Fruit fly (Drosophila melanogaster) whole organism, pupa: ENCODE data around the gene Best3.

Source experiments
- CG10348 ChIP-seq: fragments of 200-800 bp; sonication (Bioruptor generic); IDR thresholded peaks from 2 replicates; pipeline ENCODE4 v1.3.6; 2022; ENCODE audit warnings: missing biosample characterization, missing genetic modification characterization
- CG12605 ChIP-seq: fragments of 200-800 bp; sonication (Bioruptor generic); IDR thresholded peaks from 2 replicates; pipeline ENCODE4 v1.3.6; 2022; ENCODE audit warnings: missing biosample characterization, missing genetic modification characterization
- CG13204 ChIP-seq: fragments of 200-800 bp; sonication (Bioruptor generic); optimal IDR thresholded peaks from 2 replicates; lab custom pipeline; 2018; ENCODE audit warnings: missing biosample characterization, mild to moderate bottlenecking, missing genetic modification characterization, moderate library complexity
- CG14655 ChIP-seq: fragments of 200-800 bp; sonication (Bioruptor generic); optimal IDR thresholded peaks from 3 replicates; lab custom pipeline; 2017; ENCODE audit warnings: mild to moderate bottlenecking, missing biosample characterization, missing genetic modification reagents, missing genetic modification characterization
- CG15710 ChIP-seq: fragments of 200-800 bp; sonication (Bioruptor generic); optimal IDR thresholded peaks from 2 replicates; lab custom pipeline; 2018; ENCODE audit warnings: missing biosample characterization, mild to moderate bottlenecking, missing genetic modification characterization, moderate library complexity
- CG17806 ChIP-seq: fragments of 200-800 bp; sonication (Bioruptor generic); optimal IDR thresholded peaks from 2 replicates; lab custom pipeline; 2018; ENCODE audit warnings: missing biosample characterization, mild to moderate bottlenecking, missing genetic modification characterization, moderate library complexity
- CG32121 ChIP-seq: fragments of 200-800 bp; sonication (Bioruptor generic); IDR thresholded peaks from 2 replicates; pipeline ENCODE4 v1.3.6; 2022; ENCODE audit warnings: missing biosample characterization, missing genetic modification characterization
- CG34367 ChIP-seq: fragments of 200-800 bp; sonication (Bioruptor generic); optimal IDR thresholded peaks from 2 replicates; lab custom pipeline; 2018; ENCODE audit warnings: missing biosample characterization, mild to moderate bottlenecking, missing genetic modification characterization
- CG4496 ChIP-seq: fragments of 200-800 bp; sonication (Bioruptor generic); IDR thresholded peaks from 3 replicates; pipeline ENCODE4 v1.3.6; 2022; ENCODE audit warnings: missing biosample characterization, missing genetic modification characterization
- CG8159 ChIP-seq: fragments of 200-800 bp; sonication (Bioruptor generic); optimal IDR thresholded peaks from 3 replicates; lab custom pipeline; 2018; ENCODE audit warnings: missing biosample characterization, mild to moderate bottlenecking, missing genetic modification characterization, moderate library complexity
- CG8301 ChIP-seq: fragments of 200-800 bp; sonication (Bioruptor generic); optimal IDR thresholded peaks from 2 replicates; lab custom pipeline; 2018; ENCODE audit warnings: missing biosample characterization, mild to moderate bottlenecking, missing genetic modification characterization
- CG9948 ChIP-seq: fragments of 200-800 bp; sonication (Bioruptor generic); optimal IDR thresholded peaks from 2 replicates; lab custom pipeline; 2018; ENCODE audit warnings: missing biosample characterization, mild to moderate bottlenecking, missing genetic modification characterization, moderate library complexity
- D1 ChIP-seq: fragments of 200-800 bp; sonication (Bioruptor generic); optimal IDR thresholded peaks from 2 replicates; lab custom pipeline; 2018; ENCODE audit warnings: missing biosample characterization, mild to moderate bottlenecking, missing genetic modification characterization, moderate library complexity
- EcR ChIP-seq: fragments of 200-800 bp; sonication (Bioruptor generic); optimal IDR thresholded peaks from 3 replicates; lab custom pipeline; 2019; ENCODE audit warnings: missing biosample characterization, missing genetic modification characterization, mild to moderate bottlenecking, moderate library complexity, missing genetic modification reagents
- Ets98B ChIP-seq: fragments of 200-800 bp; sonication (Bioruptor generic); IDR thresholded peaks from 2 replicates; pipeline ENCODE4 v1.3.6; 2022; ENCODE audit warnings: missing biosample characterization, missing genetic modification characterization
- Pif1A ChIP-seq: fragments of 200-800 bp; sonication (Bioruptor generic); optimal IDR thresholded peaks from 3 replicates; lab custom pipeline; 2016; ENCODE audit warnings: missing biosample characterization, missing genetic modification characterization
- Pif1B ChIP-seq: fragments of 200-800 bp; sonication (Bioruptor generic); optimal IDR thresholded peaks from 3 replicates; lab custom pipeline; 2016; ENCODE audit warnings: missing biosample characterization, missing genetic modification characterization
- Snoo ChIP-seq: fragments of 200-800 bp; sonication (Bioruptor generic); optimal IDR thresholded peaks from 3 replicates; lab custom pipeline; 2017; ENCODE audit warnings: missing biosample characterization, mild to moderate bottlenecking, missing genetic modification characterization, inconsistent platforms
- fd96Ca ChIP-seq: fragments of 200-800 bp; sonication (Bioruptor generic); IDR thresholded peaks from 3 replicates; pipeline ENCODE4 v1.3.6; 2022; ENCODE audit warnings: missing biosample characterization, missing genetic modification characterization
- gl ChIP-seq: fragments of 200-800 bp; sonication (Bioruptor generic); optimal IDR thresholded peaks from 2 replicates; lab custom pipeline; 2018; ENCODE audit warnings: missing biosample characterization, mild to moderate bottlenecking, missing genetic modification characterization
- rn ChIP-seq: fragments of 200-800 bp; sonication (Bioruptor generic); IDR thresholded peaks from 2 replicates; pipeline ENCODE4 v1.3.6; 2022; ENCODE audit warnings: missing biosample characterization, missing genetic modification characterization

Gene Best3

DNA sequence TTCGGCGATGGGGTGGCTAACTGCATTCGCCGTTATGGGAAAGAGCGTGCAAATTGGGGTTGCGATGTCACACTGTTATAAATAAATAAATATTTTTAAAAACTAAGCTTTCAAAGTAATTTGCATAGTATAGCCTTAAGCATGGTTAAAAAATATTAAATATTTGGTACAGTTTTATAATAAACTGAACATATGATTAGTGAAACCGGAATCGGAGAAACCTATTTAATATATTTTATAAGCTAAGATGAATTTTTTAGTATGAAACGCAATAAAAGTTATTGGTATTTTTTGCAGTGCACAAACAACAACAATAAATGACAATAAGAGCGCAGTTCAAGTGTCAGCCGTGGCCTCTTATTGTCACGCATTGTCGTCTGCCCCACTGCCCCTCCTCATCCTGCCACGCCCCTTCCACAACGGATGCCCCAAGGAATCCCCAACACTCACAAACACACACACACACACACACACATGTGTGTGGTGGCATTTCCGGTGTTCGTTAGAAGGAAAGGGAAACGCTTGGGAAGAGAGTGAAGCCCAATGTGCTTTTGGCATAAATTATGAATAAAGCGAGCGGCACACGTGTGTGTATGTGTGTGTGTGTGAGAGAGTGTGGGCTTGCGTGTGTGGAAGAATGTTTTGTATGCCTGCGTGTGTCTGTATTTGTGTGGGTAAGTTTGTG, 27.0 kb downstream of the Best3 start:
- TF ChIP-seq CG8159 (tag; lab: Kevin White, UChicago) (peak; percentile 50), CG12605 (GFP tag; lab: Robert Waterston, UW) (no peak), EcR (GFP tag; lab: Kevin White, UChicago) (no peak), CG15710 (no peak), CG17806 (peak; percentile 2), Pif1B (GFP tag; lab: Kevin White, UChicago) (no peak)

DNA sequence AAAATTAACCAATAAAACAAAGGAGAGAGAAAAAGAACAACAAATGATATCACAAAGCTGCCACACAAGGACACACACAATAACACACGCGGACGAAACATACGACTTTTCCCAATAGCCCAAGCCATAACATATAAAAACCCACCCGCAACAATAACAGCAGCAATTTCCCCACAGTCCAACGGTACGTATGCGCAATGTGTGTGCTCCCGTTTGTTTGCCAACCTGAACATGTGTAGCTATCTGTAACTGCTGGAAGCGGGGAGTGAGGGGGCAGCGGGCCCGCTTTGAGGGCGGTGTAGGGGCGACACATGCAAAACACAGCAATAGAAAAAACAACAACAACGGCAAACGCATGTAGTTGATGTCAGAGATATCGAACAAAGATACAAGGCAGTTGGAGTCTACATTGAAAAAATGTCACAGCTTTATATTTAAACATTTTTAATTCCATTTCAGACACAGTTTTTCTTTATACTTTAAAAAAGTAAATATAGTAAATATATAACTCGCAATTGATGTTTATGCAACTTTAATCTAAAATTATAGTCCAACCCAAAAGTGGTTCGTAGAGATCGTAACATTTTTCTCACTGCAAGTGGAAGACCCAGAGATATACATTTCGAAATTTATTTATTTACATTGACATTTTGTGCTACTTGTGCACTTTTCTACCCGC, 33.7 kb downstream of the Best3 start:
- no peak for TF ChIP-seq CG4496 (GFP tag; lab: Robert Waterston, UW)
- no peak for TF ChIP-seq gl
- no peak for TF ChIP-seq CG8301
- TF ChIP-seq CG14655 (GFP tag; lab: Kevin White, UChicago) = no peak
- no peak for TF ChIP-seq CG34367 (tag; lab: Kevin White, UChicago)
- TF ChIP-seq EcR (GFP tag; lab: Kevin White, UChicago) = no peak
- no peak for TF ChIP-seq Ets98B (GFP tag; lab: Robert Waterston, UW)
- TF ChIP-seq CG13204 (GFP tag; lab: Kevin White, UChicago) = no peak
- no peak for TF ChIP-seq Pif1B (GFP tag; lab: Kevin White, UChicago)
- no peak for TF ChIP-seq CG17806
- no peak for TF ChIP-seq Snoo (tag; lab: Kevin White, UChicago)
- no peak for TF ChIP-seq rn (GFP tag; lab: Robert Waterston, UW)
- TF ChIP-seq CG12605 (GFP tag; lab: Robert Waterston, UW) = no peak
- TF ChIP-seq CG10348 = no peak
- TF ChIP-seq CG32121 (GFP tag; lab: Robert Waterston, UW) = no peak

DNA sequence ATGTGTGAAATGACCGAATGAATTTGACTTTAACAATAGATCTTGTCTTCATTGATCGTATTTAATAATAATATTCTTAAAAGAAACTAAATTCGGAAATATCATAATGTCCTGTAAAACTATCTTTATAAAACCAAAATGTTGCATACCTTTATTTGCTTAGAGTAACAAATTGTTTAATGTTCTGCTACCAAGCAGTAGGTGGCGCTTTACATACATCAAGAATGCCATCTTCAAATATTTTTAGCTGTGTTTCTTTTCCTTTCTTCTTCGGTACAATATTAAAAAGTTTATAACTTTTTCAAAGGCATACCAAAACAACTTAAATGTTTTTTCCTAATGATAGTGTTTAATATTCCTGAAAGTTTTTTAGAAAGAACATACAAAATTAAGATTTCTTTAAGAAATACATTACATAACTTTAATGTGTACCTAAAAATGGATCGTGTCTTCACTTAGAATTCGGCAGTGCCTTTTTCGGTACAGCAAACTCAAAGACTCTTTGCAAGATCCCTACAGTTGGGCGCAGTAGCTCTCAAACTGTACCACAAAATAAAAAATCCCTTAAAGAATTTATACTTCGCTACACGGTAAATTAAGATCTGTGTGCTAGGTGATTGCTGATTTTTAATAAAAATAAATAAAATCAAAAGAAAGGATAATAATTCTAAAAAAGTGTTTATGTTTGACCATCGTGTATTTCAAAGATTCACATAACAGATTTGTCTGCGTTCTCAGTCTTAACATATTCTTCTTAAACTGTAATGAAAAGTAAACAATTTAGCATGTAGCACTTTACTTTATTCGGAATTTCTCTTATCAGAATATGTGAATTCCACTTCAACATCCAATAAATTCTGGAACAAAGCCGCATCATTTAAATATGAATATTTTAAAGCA, 34.6 kb downstream of the Best3 start:
- TF ChIP-seq gl (no peak), Snoo (tag; lab: Kevin White, UChicago) (no peak), CG17806 (no peak), CG14655 (GFP tag; lab: Kevin White, UChicago) (no peak), Ets98B (GFP tag; lab: Robert Waterston, UW) (no peak), EcR (GFP tag; lab: Kevin White, UChicago) (no peak), D1 (tag; lab: Kevin White, UChicago) (no peak), CG8301 (no peak), CG13204 (GFP tag; lab: Kevin White, UChicago) (no peak), CG34367 (tag; lab: Kevin White, UChicago) (no peak), CG12605 (GFP tag; lab: Robert Waterston, UW) (no peak), Pif1B (GFP tag; lab: Kevin White, UChicago) (no peak), CG9948 (tag; lab: Kevin White, UChicago) (no peak), CG10348 (no peak), CG15710 (no peak), Pif1A (GFP tag; lab: Kevin White, UChicago) (no peak), fd96Ca (no peak), CG8159 (tag; lab: Kevin White, UChicago) (no peak)

DNA sequence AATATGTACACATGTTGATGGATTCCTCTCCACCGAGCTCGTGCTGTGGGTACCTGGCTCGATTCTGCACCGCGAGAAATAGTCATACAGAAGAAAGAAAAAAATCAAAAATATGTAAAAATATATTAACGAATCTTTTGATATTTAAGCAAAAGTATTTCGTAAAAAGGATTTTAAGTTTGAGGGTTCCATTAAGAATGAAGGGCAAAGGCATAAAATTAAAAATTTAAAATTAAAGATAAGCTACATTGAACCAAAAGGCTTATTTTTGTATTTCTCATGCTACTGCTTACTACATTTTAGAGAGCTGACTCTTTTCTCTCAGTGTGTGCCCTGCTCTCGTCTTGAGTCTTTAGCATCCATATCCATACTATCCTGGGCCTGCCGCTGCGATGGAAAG, 36.0 kb downstream of the Best3 start:
- no peak for TF ChIP-seq gl
- peak; percentile 59 for TF ChIP-seq Snoo (tag; lab: Kevin White, UChicago)
- peak; percentile 77 for TF ChIP-seq CG9948 (tag; lab: Kevin White, UChicago)
- no peak for TF ChIP-seq CG32121 (GFP tag; lab: Robert Waterston, UW)
- TF ChIP-seq CG8301 = peak; percentile 75
- peak; percentile 83 for TF ChIP-seq CG17806
- peak; percentile 57 for TF ChIP-seq Pif1A (GFP tag; lab: Kevin White, UChicago)
- peak; percentile 79 for TF ChIP-seq Pif1B (GFP tag; lab: Kevin White, UChicago)
- peak; percentile 81 for TF ChIP-seq CG8159 (tag; lab: Kevin White, UChicago)
- TF ChIP-seq rn (GFP tag; lab: Robert Waterston, UW) = no peak
- peak; percentile 65 for TF ChIP-seq CG34367 (tag; lab: Kevin White, UChicago)
- peak; percentile 72 for TF ChIP-seq CG15710
- no peak for TF ChIP-seq CG12605 (GFP tag; lab: Robert Waterston, UW)
- no peak for TF ChIP-seq fd96Ca
- no peak for TF ChIP-seq CG4496 (GFP tag; lab: Robert Waterston, UW)
- TF ChIP-seq Ets98B (GFP tag; lab: Robert Waterston, UW) = no peak
- TF ChIP-seq EcR (GFP tag; lab: Kevin White, UChicago) = no peak
- TF ChIP-seq CG10348 = no peak
- peak; percentile 85 for TF ChIP-seq CG14655 (GFP tag; lab: Kevin White, UChicago)
- peak; percentile 58 for TF ChIP-seq D1 (tag; lab: Kevin White, UChicago)
- peak; percentile 1 for TF ChIP-seq CG13204 (GFP tag; lab: Kevin White, UChicago)
